Fruit fly (Drosophila melanogaster): Measurements from ENCODE around the gene CG33645.

CG33645 gene

DNA sequence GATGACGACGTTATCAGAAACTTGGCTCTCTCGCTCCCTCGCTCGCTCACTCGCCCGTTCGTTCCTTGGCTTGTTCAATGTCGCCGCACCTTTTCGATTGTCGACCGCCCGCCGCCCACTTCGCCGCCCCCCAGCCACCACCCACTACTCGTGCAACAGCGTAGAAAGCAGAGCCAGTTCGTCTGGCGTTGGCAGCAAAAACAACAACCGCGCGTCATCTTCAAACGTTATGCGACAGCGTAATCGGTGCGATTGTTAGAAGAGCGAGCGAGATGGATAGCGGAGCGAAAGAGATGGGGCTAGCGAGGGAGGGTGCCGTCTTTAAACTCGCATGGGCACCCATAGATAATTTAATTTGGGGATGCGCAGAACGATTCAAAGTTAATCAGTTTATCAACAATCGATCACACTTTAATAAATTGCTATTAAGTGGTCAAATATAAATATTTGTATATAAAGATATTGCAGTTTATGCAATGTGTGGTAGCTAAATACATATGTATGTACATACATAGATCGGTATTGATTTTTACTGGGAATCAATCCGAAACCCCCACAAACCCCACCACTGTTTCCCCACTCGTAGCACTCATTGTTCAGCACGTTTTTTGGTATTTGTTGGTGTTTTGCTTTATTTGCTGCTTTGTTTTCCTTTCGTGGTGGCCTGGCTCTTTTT is 18.2 kb upstream of the CG33645 start (continued):
- TF ChIP-seq HLHmδ (GFP tag; optimal IDR thresholded peaks at IDR 0.05), result no peak
- TF ChIP-seq CG9609 (GFP tag; optimal IDR thresholded peaks at IDR 0.05), result no peak
- TF ChIP-seq HmgD (GFP tag; optimal IDR thresholded peaks at IDR 0.05), result no peak
- TF ChIP-seq CG17361 (GFP tag; IDR thresholded peaks at IDR 0.05), result peak; percentile 81; the same call in 1 of the 3 replicates
- TF ChIP-seq CG33213 (GFP tag; optimal IDR thresholded peaks at IDR 0.05), result no peak
- TF ChIP-seq CG6689 (GFP tag; IDR thresholded peaks at IDR 0.05), result no peak; the same call in 1 of the 2 replicates
- TF ChIP-seq Sox102F (GFP tag; optimal IDR thresholded peaks at IDR 0.05), result peak; percentile 57
- TF ChIP-seq chif (GFP tag; optimal IDR thresholded peaks at IDR 0.05), result peak in 1 of 2 experiments; percentile 30
- no peak for TF ChIP-seq CG18764 (GFP tag; optimal IDR thresholded peaks at IDR 0.05)
- no peak for TF ChIP-seq yki (optimal IDR thresholded peaks at IDR 0.05)
- TF ChIP-seq CG11504 (tag; optimal IDR thresholded peaks at IDR 0.05), result peak; percentile 26
- TF ChIP-seq dpn (GFP tag; optimal IDR thresholded peaks at IDR 0.05), result peak in 1 of 2 experiments; percentile 26
- no peak for TF ChIP-seq CG1647 (GFP tag; optimal IDR thresholded peaks at IDR 0.05)
- TF ChIP-seq CG17186 (GFP tag; optimal IDR thresholded peaks at IDR 0.05), result no peak
- TF ChIP-seq tx (GFP tag; optimal IDR thresholded peaks at IDR 0.05), result no peak
- TF ChIP-seq CG6765 (GFP tag; optimal IDR thresholded peaks at IDR 0.05), result no peak
- TF ChIP-seq Dp (GFP tag; optimal IDR thresholded peaks at IDR 0.05), result no peak
- TF ChIP-seq CG9797 (GFP tag; optimal IDR thresholded peaks at IDR 0.05), result no peak
- no peak for TF ChIP-seq Kr (GFP tag; optimal IDR thresholded peaks at IDR 0.05)
- TF ChIP-seq rib (GFP tag; IDR thresholded peaks at IDR 0.05), result peak; percentile 54
- no peak for TF ChIP-seq amos (GFP tag; IDR thresholded peaks at IDR 0.05; ENCODE audit: partially characterized antibody)
- TF ChIP-seq Ets97D (GFP tag; optimal IDR thresholded peaks at IDR 0.05), result no peak
- peak; percentile 43 for TF ChIP-seq bcd (GFP tag; optimal IDR thresholded peaks at IDR 0.05)
- peak; percentile 57 for TF ChIP-seq exex (tag; optimal IDR thresholded peaks at IDR 0.05)
- no peak for TF ChIP-seq nau (GFP tag; optimal IDR thresholded peaks at IDR 0.05)
- TF ChIP-seq CG15514 (GFP tag; optimal IDR thresholded peaks at IDR 0.05), result peak; percentile 4
- peak; percentile 60 for TF ChIP-seq klu (GFP tag; IDR thresholded peaks at IDR 0.05)
- no peak for TF ChIP-seq twi (tag; optimal IDR thresholded peaks at IDR 0.05)
- no peak for TF ChIP-seq ash1 (GFP tag; optimal IDR thresholded peaks at IDR 0.05)
- TF ChIP-seq CG12071 (GFP tag; optimal IDR thresholded peaks at IDR 0.05), result peak; percentile 15
- no peak; the same call in 2 of the 3 replicates for TF ChIP-seq B-H1 (GFP tag; IDR thresholded peaks at IDR 0.05)
- no peak for TF ChIP-seq sima (GFP tag; optimal IDR thresholded peaks at IDR 0.05)
- no peak; the same call in 1 of the 2 replicates for TF ChIP-seq Ravus (GFP tag; IDR thresholded peaks at IDR 0.05)
- no peak for TF ChIP-seq CG8290 (GFP tag; optimal IDR thresholded peaks at IDR 0.05)
- peak in 1 of 2 experiments; percentile 61 for TF ChIP-seq CG8290 (tag; optimal IDR thresholded peaks at IDR 0.05)
- TF ChIP-seq CG1832 (GFP tag; optimal IDR thresholded peaks at IDR 0.05), result peak; percentile 84
- peak; percentile 55 for TF ChIP-seq CG4404 (GFP tag; IDR thresholded peaks at IDR 0.05)
- TF ChIP-seq CG18619 (GFP tag; optimal IDR thresholded peaks at IDR 0.05), result peak; percentile 50
- peak; percentile 91 for TF ChIP-seq Med (GFP tag)
- no peak; the same call in 1 of the 2 replicates for TF ChIP-seq MBD-R2 (GFP tag; IDR thresholded peaks at IDR 0.05)
- no peak for TF ChIP-seq CG11696 (GFP tag; IDR thresholded peaks at IDR 0.05)
- TF ChIP-seq Hmx (GFP tag; optimal IDR thresholded peaks at IDR 0.05), result no peak
- TF ChIP-seq gce (GFP tag; IDR thresholded peaks at IDR 0.05), result no peak
- no peak for TF ChIP-seq TFAM (GFP tag; optimal IDR thresholded peaks at IDR 0.05)
- no peak for TF ChIP-seq Opbp (GFP tag; IDR thresholded peaks at IDR 0.05; ENCODE audit: partially characterized antibody)
- TF ChIP-seq CG7987 (GFP tag; optimal IDR thresholded peaks at IDR 0.05), result no peak
- peak; percentile 30 for TF ChIP-seq gsb-n (tag; optimal IDR thresholded peaks at IDR 0.05)
- TF ChIP-seq Poxn (GFP tag; IDR thresholded peaks at IDR 0.05), result peak; percentile 57
- TF ChIP-seq CG11723 (GFP tag; optimal IDR thresholded peaks at IDR 0.05), result no peak
- TF ChIP-seq CG10959 (GFP tag; IDR thresholded peaks at IDR 0.05), result no peak
- TF ChIP-seq bab2 (GFP tag; optimal IDR thresholded peaks at IDR 0.05), result no peak
